Worm (Caenorhabditis elegans) whole organism, L2 larva: ENCODE data around the gene T10G3.1.

ENCODE experiments used
- ZK546.5 ChIP-seq: sonication (generic microtip); optimal IDR thresholded peaks from 2 replicates; lab custom pipeline; 2017; ENCODE audit warnings: missing biosample characterization, missing genetic modification characterization
- alr-1 ChIP-seq: fragments of 150-350 bp; optimal IDR thresholded peaks from 2 replicates; lab custom pipeline; 2014; ENCODE audit warnings: missing biosample characterization, missing genetic modification characterization
- aly-2 ChIP-seq: fragments of 150-350 bp; optimal IDR thresholded peaks from 2 replicates; lab custom pipeline; 2014; ENCODE audit warnings: missing biosample characterization, missing genetic modification characterization
- ceh-82 ChIP-seq: fragments of 150-350 bp; optimal IDR thresholded peaks from 2 replicates; lab custom pipeline; 2014; ENCODE audit warnings: missing biosample characterization, missing genetic modification characterization
- fos-1 ChIP-seq: fragments of 150-350 bp; optimal IDR thresholded peaks from 2 replicates; lab custom pipeline; 2014; ENCODE audit warnings: missing biosample characterization, missing genetic modification characterization
- lin-13 ChIP-seq: fragments of 150-350 bp; optimal IDR thresholded peaks from 2 replicates; lab custom pipeline; 2014; ENCODE audit warnings: missing biosample characterization, missing genetic modification reagents, missing genetic modification characterization
- lin-39 ChIP-seq: fragments of 150-350 bp; optimal IDR thresholded peaks from 2 replicates; lab custom pipeline; 2014; ENCODE audit warnings: missing biosample characterization, missing genetic modification reagents, missing genetic modification characterization
- nhr-237 ChIP-seq: fragments of 150-350 bp; optimal IDR thresholded peaks from 2 replicates; lab custom pipeline; 2014; ENCODE audit warnings: missing biosample characterization, missing genetic modification characterization
- sma-9 ChIP-seq, 2 experiments: fragments of 150-350 bp in 1 of 2; sonication (generic microtip) in 1 of 2; optimal IDR thresholded peaks; 2 replicates each; lab custom pipeline; 2014 to 2016; ENCODE audit warnings: missing genetic modification characterization in 2 of 2, mild to moderate bottlenecking in 1 of 2, missing biosample characterization in 1 of 2, missing compliant biosample characterization in 1 of 2, missing genetic modification reagents in 1 of 2, moderate library complexity in 1 of 2
- snpc-4 ChIP-seq: fragments of 150-350 bp; optimal IDR thresholded peaks from 2 replicates; lab custom pipeline; 2014; ENCODE audit warnings: missing biosample characterization, missing genetic modification characterization
- unc-55 ChIP-seq: fragments of 150-350 bp; sonication (generic microtip); optimal IDR thresholded peaks from 3 replicates; lab custom pipeline; 2014; ENCODE audit warnings: missing biosample characterization, missing genetic modification reagents, missing genetic modification characterization
- ztf-11 ChIP-seq: sonication (generic microtip); optimal IDR thresholded peaks from 2 replicates; lab custom pipeline; 2017; ENCODE audit warnings: missing biosample characterization, missing genetic modification characterization

DNA sequence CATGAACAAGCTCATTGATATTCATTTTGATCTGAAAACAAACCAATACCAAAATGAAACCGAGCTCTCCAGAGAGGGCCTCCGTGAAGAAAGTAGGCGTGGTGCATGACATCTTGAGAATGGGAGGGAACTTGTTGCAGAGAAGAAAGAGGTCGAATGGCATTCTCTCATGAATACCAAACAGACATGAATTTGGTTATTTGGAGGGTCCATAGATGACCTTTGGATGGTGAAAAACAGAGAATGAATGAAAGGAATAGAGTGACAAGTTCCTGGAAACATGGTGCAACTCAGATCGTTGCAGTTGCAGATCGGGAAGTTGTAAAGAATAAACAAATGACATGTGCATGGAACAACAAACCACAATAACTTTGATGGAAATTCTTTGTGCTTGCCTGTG, 2.9 kb upstream of the T10G3.1 start, which contains the start of gene T10G3.8:
- TF ChIP-seq lin-13 (GFP tag; lab: Kevin White, UChicago), result no peak
- no peak for TF ChIP-seq unc-55 (GFP tag; lab: Kevin White, UChicago)
- no peak for TF ChIP-seq nhr-237
- no peak for TF ChIP-seq alr-1 (tag; lab: Kevin White, UChicago)
- TF ChIP-seq ztf-11 (tag; lab: Kevin White, UChicago), result no peak
- TF ChIP-seq lin-39 (tag; lab: Kevin White, UChicago), result no peak
- TF ChIP-seq fos-1 (tag; lab: Kevin White, UChicago), result no peak
- TF ChIP-seq aly-2, result no peak
- no peak for TF ChIP-seq snpc-4
- TF ChIP-seq ceh-82, result no peak
- TF ChIP-seq sma-9 (GFP tag; optimal IDR thresholded peaks at IDR 0.05; lab: Kevin White, UChicago), result no peak
- TF ChIP-seq sma-9 (tag; optimal IDR thresholded peaks at IDR 0.05; lab: Kevin White, UChicago), result no peak
- TF ChIP-seq ZK546.5 (tag; lab: Kevin White, UChicago), result no peak
